Worm (Caenorhabditis elegans): ENCODE data around the gene phf-15.
A peak's percentile ranks its signal among the peaks of the same experiment; 100 is the strongest.

phf-15 gene

ce11 chrIII:3339317-3340016 is 16.8 kb downstream of the phf-15 start (continued):
- TF ChIP-seq dmd-9 (GFP tag; IDR thresholded peaks at IDR 0.05) (no peak), nhr-76 (tag; optimal IDR thresholded peaks at IDR 0.05) (no peak), snpc-4 (tag; optimal IDR thresholded peaks at IDR 0.05) (no peak), F26F4.8 (GFP tag; conservative IDR thresholded peaks at IDR 0.05) (no peak), madf-9 (GFP tag; conservative IDR thresholded peaks at IDR 0.05) (no peak), lin-13 (GFP tag; optimal IDR thresholded peaks at IDR 0.05) (no peak), arid-1 (GFP tag; conservative IDR thresholded peaks at IDR 0.05) (no peak), pqm-1 (tag; optimal IDR thresholded peaks at IDR 0.05) (peak; percentile 18), nhr-28 (tag; optimal IDR thresholded peaks at IDR 0.05) (peak; percentile 65), unc-39 (tag; optimal IDR thresholded peaks at IDR 0.05) (no peak), hmg-1.1 (GFP tag; IDR thresholded peaks at IDR 0.05) (no peak), nhr-41 (GFP tag; IDR thresholded peaks at IDR 0.05) (no peak), ZK546.5 (tag; optimal IDR thresholded peaks at IDR 0.05) (no peak), ZK337.2 (GFP tag; IDR thresholded peaks at IDR 0.05) (no peak), jun-1 (tag; optimal IDR thresholded peaks at IDR 0.05) (no peak), duxl-1 (tag; optimal IDR thresholded peaks at IDR 0.05; ENCODE audit: poor library complexity) (no peak), daf-12 (tag; optimal IDR thresholded peaks at IDR 0.05) (no peak), dmd-6 (GFP tag; IDR thresholded peaks at IDR 0.05) (peak; percentile 30; the same call in 1 of the 2 replicates), aly-2 (tag; optimal IDR thresholded peaks at IDR 0.05) (no peak), hlh-30 (tag; optimal IDR thresholded peaks at IDR 0.05; ENCODE audit: insufficient read depth) (no peak), ceh-20 (GFP tag; IDR thresholded peaks at IDR 0.05) (no peak), nhr-48 (tag; optimal IDR thresholded peaks at IDR 0.05) (peak; percentile 15), mxl-2 (GFP tag; conservative IDR thresholded peaks at IDR 0.05) (no peak), lsy-2 (tag; optimal IDR thresholded peaks at IDR 0.05) (no peak), zip-2 (tag; optimal IDR thresholded peaks at IDR 0.05) (no peak), nhr-111 (GFP tag; optimal IDR thresholded peaks at IDR 0.05) (no peak), daf-16 (GFP tag; optimal IDR thresholded peaks at IDR 0.05) (no peak), daf-16 (tag; optimal IDR thresholded peaks at IDR 0.05) (peak; percentile 20), tra-1 (GFP tag; IDR thresholded peaks at IDR 0.05) (no peak)

DNA sequence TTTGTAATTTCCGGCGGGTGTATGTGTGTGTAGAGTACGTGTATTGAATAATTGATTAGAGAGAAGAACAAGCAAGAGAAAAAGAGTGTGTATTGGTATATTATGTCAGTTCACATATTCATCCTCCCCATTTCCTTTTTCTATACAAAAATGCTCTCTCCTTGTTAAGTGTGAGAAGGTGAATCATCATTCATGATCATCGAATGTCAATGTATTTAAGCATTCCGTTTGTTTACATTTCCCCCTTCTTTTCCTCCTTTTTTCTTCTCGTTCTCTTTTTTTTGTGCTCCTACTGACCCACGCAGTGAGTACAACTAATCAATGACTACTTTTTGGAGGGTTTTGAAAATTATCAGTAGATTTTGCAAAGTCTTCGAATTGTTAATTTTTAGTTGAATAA is 20.8 kb downstream of the phf-15 start:
- TF ChIP-seq mes-2 (tag; optimal IDR thresholded peaks at IDR 0.05; ENCODE audit: poor library complexity, severe bottlenecking) (peak; percentile 31), tag-97 (GFP tag; IDR thresholded peaks at IDR 0.05) (no peak), nhr-76 (tag; optimal IDR thresholded peaks at IDR 0.05) (no peak), mep-1 (tag; optimal IDR thresholded peaks at IDR 0.05) (peak; percentile 18), zip-11 (GFP tag; IDR thresholded peaks at IDR 0.05) (no peak), mdt-29 (GFP tag; IDR thresholded peaks at IDR 0.05) (no peak), pqm-1 (tag; optimal IDR thresholded peaks at IDR 0.05) (peak; percentile 79), unc-130 (GFP tag; optimal IDR thresholded peaks at IDR 0.05) (no peak), nhr-6 (tag; optimal IDR thresholded peaks at IDR 0.05) (peak; percentile 28), lin-15B (tag; optimal IDR thresholded peaks at IDR 0.05) (no peak), F37D6.2 (tag; optimal IDR thresholded peaks at IDR 0.05) (no peak), aha-1 (tag) (peak; percentile 89), pha-4 (GFP tag; IDR thresholded peaks at IDR 0.05) (no peak), pha-4 (tag; optimal IDR thresholded peaks at IDR 0.05) (peak; percentile 94), daf-16 (GFP tag; optimal IDR thresholded peaks at IDR 0.05) (no peak), daf-16 (tag; optimal IDR thresholded peaks at IDR 0.05) (peak; percentile 41)

Data from whole organism, L4 larva.